Worm (Caenorhabditis elegans) whole organism, early embryonic: ENCODE data around the gene tasp-1.

Source experiments
- F13C5.2 ChIP-seq: sonication (generic microtip); optimal IDR thresholded peaks from 2 replicates; lab custom pipeline; 2017; ENCODE audit warnings: mild to moderate bottlenecking, missing genetic modification characterization, inconsistent platforms, missing compliant biosample characterization
- aly-1 ChIP-seq: sonication (generic microtip); optimal IDR thresholded peaks from 2 replicates; lab custom pipeline; 2016; ENCODE audit warnings: missing genetic modification characterization, missing compliant biosample characterization
- ama-1 ChIP-seq: fragments of 150-350 bp; optimal IDR thresholded peaks from 2 replicates; lab custom pipeline; 2014
- ceh-13 ChIP-seq: fragments of 200-800 bp; sonication (Bioruptor generic); optimal IDR thresholded peaks from 2 replicates; lab custom pipeline; 2018; ENCODE audit warnings: mild to moderate bottlenecking, missing genetic modification characterization, missing compliant biosample characterization
- ceh-36 ChIP-seq: sonication (generic microtip); optimal IDR thresholded peaks from 2 replicates; lab custom pipeline; 2016; ENCODE audit warnings: missing genetic modification characterization, inconsistent platforms, missing compliant biosample characterization
- ets-7 ChIP-seq: sonication (generic microtip); optimal IDR thresholded peaks from 2 replicates; lab custom pipeline; 2016; ENCODE audit warnings: missing genotype, missing genetic modification characterization, missing compliant biosample characterization
- flt-1 ChIP-seq: fragments of 200-800 bp; sonication (Bioruptor generic); IDR thresholded peaks from 2 replicates; pipeline ENCODE4 v1.3.6; 2022; ENCODE audit warnings: missing genetic modification characterization, missing compliant biosample characterization
- pes-1 ChIP-seq: fragments of 200-800 bp; sonication (Bioruptor generic); IDR thresholded peaks from 2 replicates; pipeline ENCODE4 v1.3.6; 2022; ENCODE audit warnings: missing genetic modification reagents, missing genetic modification characterization, missing compliant biosample characterization
- scrt-1 ChIP-seq: fragments of 200-800 bp; sonication (Bioruptor generic); IDR thresholded peaks from 2 replicates; pipeline ENCODE4 v1.3.6; 2022; ENCODE audit warnings: missing genetic modification characterization, missing compliant biosample characterization

- TF ChIP-seq F13C5.2 (no peak), ceh-13 (GFP tag; lab: Kevin White, UChicago) (no peak), ama-1 (lab: Kevin White, UChicago) (no peak), flt-1 (GFP tag; lab: Robert Waterston, UW) (no peak), pes-1 (GFP tag; lab: Robert Waterston, UW) (no peak), ets-7 (tag; lab: Kevin White, UChicago) (no peak), aly-1 (peak; percentile 38), ceh-36 (tag; lab: Kevin White, UChicago) (no peak), scrt-1 (GFP tag; lab: Robert Waterston, UW) (no peak)
Observed at ce11 chrIII:10808802-10809201, 49.7 kb downstream of the tasp-1 start.
